Fruit fly (Drosophila melanogaster): ENCODE measurements around the gene ouib.

Gene ouib

dm6 chr3R:8725179-8725578, at the start of gene ouib:
TSS of gene ouib (plus strand) at chr3R:8725479.
- no peak for TF ChIP-seq CG17801 (GFP tag; optimal IDR thresholded peaks at IDR 0.05; ENCODE audit: partially characterized antibody)

dm6 chr3R:8676560-8677000, 48.7 kb upstream of the ouib start, which contains the start of the genes Unc50, CG11755 and CG8043:
TSS of gene Unc50 (minus strand) at chr3R:8676613.
TSS of gene CG11755 (plus strand) at chr3R:8676915.
TSS of gene CG8043 (plus strand) at chr3R:8676915.
- peak; percentile 88 for TF ChIP-seq CG17801 (GFP tag; optimal IDR thresholded peaks at IDR 0.05; ENCODE audit: partially characterized antibody)

dm6 chr3R:8679934-8680333, 45.3 kb upstream of the ouib start, which contains the start of gene CG33325:
TSS of gene CG33325 (minus strand) at chr3R:8680034.
- TF ChIP-seq CG17801 (GFP tag; optimal IDR thresholded peaks at IDR 0.05; ENCODE audit: partially characterized antibody), result no peak

- TF ChIP-seq CG17801 (GFP tag; optimal IDR thresholded peaks at IDR 0.05; ENCODE audit: partially characterized antibody), result no peak
Measured at dm6 chr3R:8680611-8681010, 44.7 kb upstream of the ouib start.

dm6 chr3R:8683280-8683679, 42.0 kb upstream of the ouib start:
- no peak for TF ChIP-seq CG17801 (GFP tag; optimal IDR thresholded peaks at IDR 0.05; ENCODE audit: partially characterized antibody)

- TF ChIP-seq CG17801 (GFP tag; optimal IDR thresholded peaks at IDR 0.05; ENCODE audit: partially characterized antibody), result no peak
Measured at dm6 chr3R:8684328-8685177, 40.7 kb upstream of the ouib start, which contains the start of gene CG44227. TSS of gene CG44227 (minus strand) at chr3R:8685176.

- no peak for TF ChIP-seq CG17801 (GFP tag; optimal IDR thresholded peaks at IDR 0.05; ENCODE audit: partially characterized antibody)
Measured at dm6 chr3R:8686446-8686845, 38.8 kb upstream of the ouib start.

dm6 chr3R:8694110-8694826, 31.0 kb upstream of the ouib start:
- no peak for TF ChIP-seq CG17801 (GFP tag; optimal IDR thresholded peaks at IDR 0.05; ENCODE audit: partially characterized antibody)

dm6 chr3R:8697772-8698259, 27.5 kb upstream of the ouib start, which contains the start of gene hb:
TSS of gene hb (minus strand) at chr3R:8697822.
- no peak for TF ChIP-seq CG17801 (GFP tag; optimal IDR thresholded peaks at IDR 0.05; ENCODE audit: partially characterized antibody)

dm6 chr3R:8699230-8699629, 26.0 kb upstream of the ouib start:
- TF ChIP-seq CG17801 (GFP tag; optimal IDR thresholded peaks at IDR 0.05; ENCODE audit: partially characterized antibody), result no peak

- no peak for TF ChIP-seq CG17801 (GFP tag; optimal IDR thresholded peaks at IDR 0.05; ENCODE audit: partially characterized antibody)
Measured at dm6 chr3R:8700660-8701059, 24.6 kb upstream of the ouib start.

dm6 chr3R:8701197-8701596, 24.1 kb upstream of the ouib start:
- no peak for TF ChIP-seq CG17801 (GFP tag; optimal IDR thresholded peaks at IDR 0.05; ENCODE audit: partially characterized antibody)

dm6 chr3R:8704669-8705068, 20.6 kb upstream of the ouib start:
- TF ChIP-seq CG17801 (GFP tag; optimal IDR thresholded peaks at IDR 0.05; ENCODE audit: partially characterized antibody), result no peak

dm6 chr3R:8705323-8706097, 19.8 kb upstream of the ouib start:
- no peak for TF ChIP-seq CG17801 (GFP tag; optimal IDR thresholded peaks at IDR 0.05; ENCODE audit: partially characterized antibody)

- TF ChIP-seq CG17801 (GFP tag; optimal IDR thresholded peaks at IDR 0.05; ENCODE audit: partially characterized antibody), result no peak
Measured at dm6 chr3R:8707166-8707565, 18.1 kb upstream of the ouib start.

Data from ovary, adult (tissue).